Worm (Caenorhabditis elegans) whole organism, late embryonic: ENCODE measurements around the gene F25D1.3.

Source experiments
- C08G9.2 ChIP-seq: sonication (generic microtip); optimal IDR thresholded peaks from 2 replicates; lab custom pipeline; 2016; ENCODE audit warnings: mild to moderate bottlenecking, missing genetic modification characterization, moderate library complexity, missing compliant biosample characterization
- C38D4.7 ChIP-seq: fragments of 200-800 bp; sonication (Bioruptor generic); optimal IDR thresholded peaks from 2 replicates; lab custom pipeline; 2018; ENCODE audit warnings: mild to moderate bottlenecking, missing genetic modification characterization, moderate library complexity, missing compliant biosample characterization
- F13H6.1 ChIP-seq: sonication (generic microtip); optimal IDR thresholded peaks from 2 replicates; lab custom pipeline; 2016; ENCODE audit warnings: missing genetic modification characterization, missing compliant biosample characterization
- K02D7.2 ChIP-seq: sonication (generic microtip); optimal IDR thresholded peaks from 2 replicates; lab custom pipeline; 2017; ENCODE audit warnings: mild to moderate bottlenecking, missing genetic modification characterization, missing compliant biosample characterization
- ahr-1 ChIP-seq: sonication (generic microtip); optimal IDR thresholded peaks from 2 replicates; lab custom pipeline; 2016; ENCODE audit warnings: missing genetic modification characterization, missing compliant biosample characterization
- ama-1 ChIP-seq: fragments of 150-350 bp; optimal IDR thresholded peaks from 2 replicates; lab custom pipeline; 2014
- ceh-14 ChIP-seq: sonication (generic microtip); optimal IDR thresholded peaks from 2 replicates; lab custom pipeline; 2016; ENCODE audit warnings: missing genotype, missing genetic modification characterization, missing compliant biosample characterization
- ceh-19 ChIP-seq: fragments of 200-800 bp; sonication (Bioruptor generic); optimal IDR thresholded peaks from 2 replicates; lab custom pipeline; 2018; ENCODE audit warnings: mild to moderate bottlenecking, missing genetic modification characterization, missing compliant biosample characterization
- ceh-24 ChIP-seq: sonication (generic microtip); optimal IDR thresholded peaks from 2 replicates; lab custom pipeline; 2016; ENCODE audit warnings: mild to moderate bottlenecking, missing genetic modification characterization, missing compliant biosample characterization
- ceh-31 ChIP-seq: sonication (generic microtip); optimal IDR thresholded peaks from 2 replicates; lab custom pipeline; 2016; ENCODE audit warnings: missing genetic modification characterization, missing compliant biosample characterization
- ceh-45 ChIP-seq: fragments of 200-800 bp; sonication (Bioruptor generic); IDR thresholded peaks from 2 replicates; pipeline ENCODE4 v1.3.6; 2022; ENCODE audit warnings: missing genetic modification reagents, missing genetic modification characterization, missing compliant biosample characterization
- ceh-6 ChIP-seq: fragments of 200-800 bp; sonication (Bioruptor generic); optimal IDR thresholded peaks from 2 replicates; lab custom pipeline; 2018; ENCODE audit warnings: mild to moderate bottlenecking, missing genetic modification characterization, missing compliant biosample characterization
- ceh-9 ChIP-seq: sonication (generic microtip); optimal IDR thresholded peaks from 2 replicates; lab custom pipeline; 2016; ENCODE audit warnings: mild to moderate bottlenecking, missing genetic modification characterization, inconsistent platforms, missing compliant biosample characterization
- che-1 ChIP-seq: sonication (generic microtip); optimal IDR thresholded peaks from 2 replicates; lab custom pipeline; 2016; ENCODE audit warnings: mild to moderate bottlenecking, missing genetic modification characterization, missing compliant biosample characterization
- elt-2 ChIP-seq: sonication (generic microtip); optimal IDR thresholded peaks from 2 replicates; lab custom pipeline; 2016; ENCODE audit warnings: missing genetic modification reagents, missing genetic modification characterization, missing compliant biosample characterization
- ets-4 ChIP-seq: sonication (generic microtip); optimal IDR thresholded peaks from 2 replicates; lab custom pipeline; 2016; ENCODE audit warnings: missing genetic modification characterization, missing compliant biosample characterization
- eyg-1 ChIP-seq: sonication (generic microtip); optimal IDR thresholded peaks from 2 replicates; lab custom pipeline; 2016; ENCODE audit warnings: missing genotype, missing genetic modification characterization, missing compliant biosample characterization
- fkh-6 ChIP-seq: sonication (generic microtip); optimal IDR thresholded peaks from 2 replicates; lab custom pipeline; 2016; ENCODE audit warnings: missing genetic modification characterization, missing compliant biosample characterization
- hlh-13 ChIP-seq: fragments of 200-800 bp; sonication (Bioruptor generic); optimal IDR thresholded peaks from 2 replicates; lab custom pipeline; 2018; ENCODE audit warnings: mild to moderate bottlenecking, missing genetic modification characterization, missing compliant biosample characterization
- hlh-15 ChIP-seq: sonication (generic microtip); optimal IDR thresholded peaks from 2 replicates; lab custom pipeline; 2016; ENCODE audit warnings: missing genetic modification characterization, missing compliant biosample characterization
- hlh-30 ChIP-seq: sonication (generic microtip); optimal IDR thresholded peaks from 2 replicates; lab custom pipeline; 2017; ENCODE audit warnings: antibody characterized with exemption, missing genetic modification characterization, missing compliant biosample characterization; ENCODE audit not compliant: insufficient read depth
- hlh-6 ChIP-seq: sonication (generic microtip); optimal IDR thresholded peaks from 2 replicates; lab custom pipeline; 2016; ENCODE audit warnings: missing genotype, missing genetic modification characterization, missing compliant biosample characterization
- hlh-8 ChIP-seq: sonication (generic microtip); optimal IDR thresholded peaks from 2 replicates; lab custom pipeline; 2016; ENCODE audit warnings: missing genotype, missing genetic modification characterization, missing compliant biosample characterization
- lim-6 ChIP-seq: sonication (generic microtip); optimal IDR thresholded peaks from 2 replicates; lab custom pipeline; 2016; ENCODE audit warnings: missing genetic modification characterization, missing compliant biosample characterization
- madf-2 ChIP-seq: sonication (generic microtip); optimal IDR thresholded peaks from 2 replicates; lab custom pipeline; 2017; ENCODE audit warnings: missing genetic modification characterization, missing compliant biosample characterization
- nfya-1 ChIP-seq: sonication (generic microtip); optimal IDR thresholded peaks from 2 replicates; lab custom pipeline; 2017; ENCODE audit warnings: missing genetic modification characterization, mild to moderate bottlenecking, missing compliant biosample characterization, antibody characterized with exemption, moderate library complexity
- nhr-232 ChIP-seq: sonication (generic microtip); optimal IDR thresholded peaks from 2 replicates; lab custom pipeline; 2016; ENCODE audit warnings: missing genetic modification characterization, missing compliant biosample characterization
- npax-4 ChIP-seq: sonication (generic microtip); optimal IDR thresholded peaks from 2 replicates; lab custom pipeline; 2016; ENCODE audit warnings: missing genetic modification characterization, missing compliant biosample characterization
- odd-2 ChIP-seq: sonication (generic microtip); optimal IDR thresholded peaks from 2 replicates; lab custom pipeline; 2017; ENCODE audit warnings: antibody characterized with exemption, mild to moderate bottlenecking, missing genetic modification characterization, missing compliant biosample characterization
- pat-9 ChIP-seq: fragments of 200-800 bp; sonication (Bioruptor generic); optimal IDR thresholded peaks from 2 replicates; lab custom pipeline; 2018; ENCODE audit warnings: mild to moderate bottlenecking, missing genetic modification characterization, moderate library complexity, missing compliant biosample characterization
- pax-1 ChIP-seq: fragments of 150-350 bp; optimal IDR thresholded peaks from 2 replicates; lab custom pipeline; 2014; ENCODE audit warnings: missing biosample characterization, missing genetic modification characterization
- pha-4 ChIP-seq: fragments of 150-350 bp; optimal IDR thresholded peaks from 2 replicates; lab custom pipeline; 2018; ENCODE audit warnings: missing biosample characterization, missing genetic modification reagents, missing genetic modification characterization
- pros-1 ChIP-seq: fragments of 150-350 bp; optimal IDR thresholded peaks from 2 replicates; lab custom pipeline; 2014; ENCODE audit warnings: missing biosample characterization, missing genetic modification reagents, missing genetic modification characterization
- ref-2 ChIP-seq: sonication (generic microtip); optimal IDR thresholded peaks from 2 replicates; lab custom pipeline; 2016; ENCODE audit warnings: missing genetic modification characterization, missing compliant biosample characterization
- sdc-2 ChIP-seq: sonication (generic microtip); optimal IDR thresholded peaks from 2 replicates; lab custom pipeline; 2016; ENCODE audit warnings: missing genotype, missing genetic modification characterization, missing compliant biosample characterization
- sox-2 ChIP-seq: fragments of 200-800 bp; sonication (Bioruptor generic); IDR thresholded peaks from 2 replicates; pipeline ENCODE4 v1.3.6; 2022; ENCODE audit warnings: missing genetic modification reagents, missing genetic modification characterization, missing compliant biosample characterization
- tbx-7 ChIP-seq: sonication (generic microtip); optimal IDR thresholded peaks from 2 replicates; lab custom pipeline; 2016; ENCODE audit warnings: missing genotype, missing genetic modification characterization, missing compliant biosample characterization
- ttx-3 ChIP-seq: sonication (generic microtip); optimal IDR thresholded peaks from 2 replicates; lab custom pipeline; 2016; ENCODE audit warnings: missing genetic modification reagents, missing genetic modification characterization, missing compliant biosample characterization
- unc-42 ChIP-seq: sonication (generic microtip); optimal IDR thresholded peaks from 2 replicates; lab custom pipeline; 2016; ENCODE audit warnings: missing genotype, missing genetic modification characterization, missing compliant biosample characterization
- zip-5 ChIP-seq: sonication (generic microtip); optimal IDR thresholded peaks from 2 replicates; lab custom pipeline; 2016; ENCODE audit warnings: missing genetic modification characterization, missing compliant biosample characterization

F25D1.3 gene

ce11 chrV:10508855-10509254, 19.7 kb upstream of the F25D1.3 start, which contains the start of gene C35A5.6:
TSS of gene C35A5.6 (plus strand) at chrV:10509137.
- TF ChIP-seq ceh-19 (GFP tag; lab: Kevin White, UChicago) (no peak), ahr-1 (tag; lab: Kevin White, UChicago) (no peak), hlh-6 (no peak), pat-9 (no peak), elt-2 (no peak), ceh-6 (GFP tag; lab: Kevin White, UChicago) (no peak), pax-1 (tag; lab: Kevin White, UChicago) (no peak), sox-2 (no peak), ceh-9 (tag; lab: Kevin White, UChicago) (no peak), che-1 (tag; lab: Kevin White, UChicago) (no peak), C38D4.7 (GFP tag; lab: Kevin White, UChicago) (no peak), ets-4 (tag; lab: Kevin White, UChicago) (no peak), pros-1 (tag; lab: Kevin White, UChicago) (no peak), ama-1 (no peak), unc-42 (tag; lab: Kevin White, UChicago) (no peak), hlh-15 (tag; lab: Kevin White, UChicago) (no peak), npax-4 (no peak), fkh-6 (tag; lab: Kevin White, UChicago) (no peak), ceh-14 (tag; lab: Kevin White, UChicago) (no peak), ceh-45 (GFP tag; lab: Robert Waterston, UW) (no peak)

DNA sequence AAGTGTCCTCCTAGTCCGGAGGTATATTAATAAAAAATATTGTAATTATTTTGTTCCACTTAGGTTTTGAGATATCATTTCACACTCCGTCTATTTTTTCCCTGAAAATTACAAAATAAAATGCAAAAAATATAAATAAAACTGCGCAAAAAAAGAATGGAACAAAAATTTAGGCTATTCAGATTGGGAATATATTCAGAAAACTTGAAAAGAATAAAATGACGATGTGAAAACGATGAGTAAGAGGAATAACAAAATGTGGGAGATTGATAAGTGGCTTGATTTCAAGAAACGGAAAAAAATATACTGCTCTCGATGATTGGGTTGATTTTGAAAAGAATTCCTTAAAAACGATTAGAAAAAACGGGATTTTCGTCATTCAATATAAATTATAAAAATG, 14.3 kb upstream of the F25D1.3 start, which contains the start of gene dmsr-8:
TSS of gene dmsr-8 (minus strand) at position 101 of the 400 bp plus-strand sequence.
- TF ChIP-seq eyg-1 = no peak
- TF ChIP-seq fkh-6 (tag; lab: Kevin White, UChicago) = no peak
- TF ChIP-seq ceh-31 (tag; lab: Kevin White, UChicago) = no peak
- no peak for TF ChIP-seq ttx-3 (tag; lab: Kevin White, UChicago)
- TF ChIP-seq F13H6.1 = no peak
- TF ChIP-seq tbx-7 (tag; lab: Kevin White, UChicago) = no peak
- TF ChIP-seq C38D4.7 (GFP tag; lab: Kevin White, UChicago) = no peak
- TF ChIP-seq hlh-13 (GFP tag; lab: Kevin White, UChicago) = no peak
- TF ChIP-seq zip-5 (tag; lab: Kevin White, UChicago) = no peak
- no peak for TF ChIP-seq pat-9

ce11 chrV:10516702-10517101, 11.8 kb upstream of the F25D1.3 start:
- TF ChIP-seq elt-2 (no peak), nhr-232 (no peak), hlh-15 (tag; lab: Kevin White, UChicago) (no peak), nfya-1 (tag; lab: Kevin White, UChicago) (no peak), madf-2 (tag; lab: Kevin White, UChicago) (no peak), odd-2 (tag; lab: Kevin White, UChicago) (no peak), ref-2 (tag; lab: Kevin White, UChicago) (no peak), eyg-1 (no peak), ceh-24 (tag; lab: Kevin White, UChicago) (no peak), pha-4 (tag; lab: Kevin White, UChicago) (no peak), lim-6 (tag; lab: Kevin White, UChicago) (no peak), hlh-8 (no peak), sdc-2 (tag; lab: Kevin White, UChicago) (no peak), C08G9.2 (no peak), hlh-30 (tag; lab: Kevin White, UChicago) (no peak), K02D7.2 (no peak)
